Fruit fly (Drosophila melanogaster) whole organism, wandering third instar larva: ENCODE data around the gene Adi1.

ENCODE experiments used
- Abd-B ChIP-seq: fragments of >200 bp; optimal IDR thresholded peaks from 2 replicates; lab custom pipeline; 2017; ENCODE audit warnings: missing biosample characterization, missing genetic modification characterization
- CG32264 ChIP-seq: fragments of 200-800 bp; sonication (Bioruptor generic); optimal IDR thresholded peaks from 2 replicates; lab custom pipeline; 2016; ENCODE audit warnings: missing biosample characterization, missing genetic modification characterization
- CG9705 ChIP-seq: fragments of 200-800 bp; sonication (Bioruptor generic); optimal IDR thresholded peaks from 2 replicates; lab custom pipeline; 2018; ENCODE audit warnings: missing biosample characterization, mild to moderate bottlenecking, missing genetic modification characterization
- CrebA ChIP-seq: fragments of 200-800 bp; sonication (Bioruptor generic); optimal IDR thresholded peaks from 2 replicates; lab custom pipeline; 2016; ENCODE audit warnings: missing biosample characterization, mild to moderate bottlenecking, missing genetic modification characterization, borderline replicate concordance
- Dfd ChIP-seq: fragments of >200 bp; optimal IDR thresholded peaks from 2 replicates; lab custom pipeline; 2017; ENCODE audit warnings: missing biosample characterization, missing genetic modification characterization
- Dif ChIP-seq: fragments of 200-275, 200-300 bp; sonication (Bioruptor generic); optimal IDR thresholded peaks from 2 replicates; lab custom pipeline; 2018; ENCODE audit warnings: missing biosample characterization, missing genetic modification characterization; ENCODE audit not compliant: partially characterized antibody
- GATAd ChIP-seq: sonication (Bioruptor generic); optimal IDR thresholded peaks from 2 replicates; lab custom pipeline; 2016; ENCODE audit warnings: missing biosample characterization, missing genetic modification characterization
- HLH106 ChIP-seq: fragments of 200-800 bp; optimal IDR thresholded peaks from 3 replicates; lab custom pipeline; 2019; ENCODE audit warnings: missing biosample characterization, mild to moderate bottlenecking, missing genetic modification characterization, moderate library complexity
- Hnf4 ChIP-seq: fragments of 200-800 bp; sonication (Bioruptor generic); optimal IDR thresholded peaks from 2 replicates; lab custom pipeline; 2016; ENCODE audit warnings: missing biosample characterization, mild to moderate bottlenecking, missing genetic modification characterization
- Hr78 ChIP-seq: fragments of >200 bp; optimal IDR thresholded peaks from 2 replicates; lab custom pipeline; 2017; ENCODE audit warnings: missing biosample characterization, missing genetic modification characterization
- Hr83 ChIP-seq: fragments of 200-300 bp; sonication (Bioruptor generic); optimal IDR thresholded peaks from 2 replicates; lab custom pipeline; 2016; ENCODE audit warnings: missing biosample characterization, mild to moderate bottlenecking, missing genetic modification characterization, moderate library complexity; ENCODE audit not compliant: poor library complexity, severe bottlenecking
- Jra ChIP-seq: sonication (Bioruptor generic); optimal IDR thresholded peaks from 2 replicates; lab custom pipeline; 2016; ENCODE audit warnings: missing biosample characterization, missing genetic modification characterization
- Mio ChIP-seq: sonication (Bioruptor generic); optimal IDR thresholded peaks from 2 replicates; lab custom pipeline; 2016; ENCODE audit warnings: missing biosample characterization, missing genetic modification characterization
- Myc ChIP-seq: fragments of >200 bp; optimal IDR thresholded peaks from 2 replicates; lab custom pipeline; 2017
- N ChIP-seq: fragments of >200 bp; optimal IDR thresholded peaks from 2 replicates; lab custom pipeline; 2018; ENCODE audit warnings: missing biosample characterization, missing external identifiers, missing genetic modification characterization
- OdsH ChIP-seq: fragments of 200-800 bp; sonication (Bioruptor generic); optimal IDR thresholded peaks from 2 replicates; lab custom pipeline; 2016; ENCODE audit warnings: missing biosample characterization, mild to moderate bottlenecking, missing genetic modification characterization
- Rel ChIP-seq, 2 experiments: fragments of 200-800 bp; sonication (Bioruptor generic) in 1 of 2; optimal IDR thresholded peaks; 2 replicates in 1 of 2; 3 replicates in 1 of 2; lab custom pipeline; 2016 to 2019; ENCODE audit warnings: mild to moderate bottlenecking in 2 of 2, missing biosample characterization in 2 of 2, missing genetic modification characterization in 2 of 2, moderate library complexity in 1 of 2
- Sp1 ChIP-seq: fragments of 200-800 bp; sonication (Bioruptor generic); optimal IDR thresholded peaks from 3 replicates; lab custom pipeline; 2019; ENCODE audit warnings: missing biosample characterization, mild to moderate bottlenecking, missing genetic modification characterization, moderate library complexity
- Vsx2 ChIP-seq: fragments of 200-300, 225-300 bp; sonication (Bioruptor generic); optimal IDR thresholded peaks from 2 replicates; lab custom pipeline; 2018; ENCODE audit warnings: missing biosample characterization, missing genetic modification characterization; ENCODE audit not compliant: partially characterized antibody
- br ChIP-seq: fragments of 200-800 bp; sonication (Bioruptor generic); optimal IDR thresholded peaks from 2 replicates; lab custom pipeline; 2016; ENCODE audit warnings: missing biosample characterization, missing genetic modification characterization
- brk ChIP-seq: fragments of 200-800 bp; sonication (Bioruptor generic); optimal IDR thresholded peaks from 2 replicates; lab custom pipeline; 2016; ENCODE audit warnings: missing biosample characterization, mild to moderate bottlenecking, missing genetic modification characterization
- dl ChIP-seq, 2 experiments: fragments of 175-275, 200-275 bp in 1 of 2; fragments of 200-275 bp in 1 of 2; sonication (Bioruptor generic); optimal IDR thresholded peaks; lab custom pipeline; 2018; ENCODE audit warnings: mild to moderate bottlenecking in 2 of 2, missing biosample characterization in 2 of 2, missing genetic modification characterization in 2 of 2, moderate library complexity in 2 of 2; ENCODE audit not compliant: partially characterized antibody in 2 of 2, insufficient read depth in 1 of 2
- dmrt93B ChIP-seq: fragments of 200-800 bp; sonication (Bioruptor generic); optimal IDR thresholded peaks from 2 replicates; lab custom pipeline; 2018; ENCODE audit warnings: missing biosample characterization, mild to moderate bottlenecking, missing genetic modification characterization
- dsf ChIP-seq: sonication (Bioruptor generic); optimal IDR thresholded peaks from 2 replicates; lab custom pipeline; 2016; ENCODE audit warnings: missing biosample characterization, missing genetic modification characterization, borderline replicate concordance
- ey ChIP-seq: fragments of 200-800 bp; sonication (Bioruptor generic); optimal IDR thresholded peaks from 2 replicates; lab custom pipeline; 2016; ENCODE audit warnings: missing biosample characterization, missing genetic modification characterization
- foxo ChIP-seq, 2 experiments: fragments of 200-800 bp; sonication (Bioruptor generic); optimal IDR thresholded peaks; 2 replicates in 1 of 2; 3 replicates in 1 of 2; lab custom pipeline; 2016 to 2017; ENCODE audit warnings: missing biosample characterization in 2 of 2, missing genetic modification characterization in 2 of 2
- fru ChIP-seq: fragments of 200-800 bp; sonication (Bioruptor generic); optimal IDR thresholded peaks from 3 replicates; lab custom pipeline; 2016; ENCODE audit warnings: missing biosample characterization, mild to moderate bottlenecking, missing genetic modification characterization
- h ChIP-seq: fragments of 200-800 bp; sonication (Bioruptor generic); optimal IDR thresholded peaks from 3 replicates; lab custom pipeline; 2016; ENCODE audit warnings: missing biosample characterization, mild to moderate bottlenecking, missing genetic modification characterization
- jim ChIP-seq: fragments of 175-275, 200-325 bp; sonication (Bioruptor generic); optimal IDR thresholded peaks from 2 replicates; lab custom pipeline; 2016; ENCODE audit warnings: missing biosample characterization, mild to moderate bottlenecking, missing genetic modification characterization
- lola ChIP-seq: fragments of >200 bp; optimal IDR thresholded peaks from 2 replicates; lab custom pipeline; 2017; ENCODE audit warnings: missing biosample characterization, missing genetic modification characterization
- pan ChIP-seq: fragments of >200 bp; optimal IDR thresholded peaks from 2 replicates; lab custom pipeline; 2017
- psq ChIP-seq: fragments of 200-800 bp; sonication (Bioruptor generic); optimal IDR thresholded peaks from 3 replicates; lab custom pipeline; 2017; ENCODE audit warnings: missing biosample characterization, mild to moderate bottlenecking, missing genetic modification characterization, moderate library complexity
- rgr ChIP-seq: fragments of 200-800 bp; sonication (Bioruptor generic); optimal IDR thresholded peaks from 3 replicates; lab custom pipeline; 2016; ENCODE audit warnings: missing biosample characterization, mild to moderate bottlenecking, missing genetic modification characterization
- sage ChIP-seq: fragments of 200-800 bp; sonication (Bioruptor generic); optimal IDR thresholded peaks from 2 replicates; lab custom pipeline; 2016; ENCODE audit warnings: missing biosample characterization, mild to moderate bottlenecking, missing genetic modification characterization
- sv ChIP-seq: fragments of 200-800 bp; sonication (Bioruptor generic); optimal IDR thresholded peaks from 3 replicates; lab custom pipeline; 2016; ENCODE audit warnings: missing biosample characterization, missing genetic modification characterization
- tai ChIP-seq: sonication (Bioruptor generic); optimal IDR thresholded peaks from 2 replicates; lab custom pipeline; 2016; ENCODE audit warnings: missing biosample characterization, missing genetic modification characterization
- usp ChIP-seq: fragments of >200 bp; optimal IDR thresholded peaks from 2 replicates; lab custom pipeline; 2017; ENCODE audit warnings: missing biosample characterization, missing genetic modification characterization
- woc ChIP-seq: sonication (Bioruptor generic); optimal IDR thresholded peaks from 2 replicates; lab custom pipeline; 2016; ENCODE audit warnings: missing biosample characterization, mild to moderate bottlenecking, missing genetic modification characterization

Adi1 gene

dm6 chr3L:10682725-10683367 is 19.7 kb downstream of the Adi1 start:
- TF ChIP-seq HLH106 (peak; percentile 97), psq (GFP tag; lab: Kevin White, UChicago) (peak; percentile 97), foxo (GFP tag; optimal IDR thresholded peaks at IDR 0.05; lab: Kevin White, UChicago) (peak; percentile 27 to 98), OdsH (GFP tag; lab: Kevin White, UChicago) (peak; percentile 98), Rel (GFP tag; optimal IDR thresholded peaks at IDR 0.05; lab: Kevin White, UChicago) (peak; percentile 86), Rel (tag; optimal IDR thresholded peaks at IDR 0.05; lab: Kevin White, UChicago) (peak; percentile 76), Jra (GFP tag; lab: Kevin White, UChicago) (peak; percentile 72), sv (GFP tag; lab: Kevin White, UChicago) (peak; percentile 98), h (GFP tag; lab: Kevin White, UChicago) (peak; percentile 96), Vsx2 (GFP tag; lab: Kevin White, UChicago) (no peak), Abd-B (GFP tag; lab: Kevin White, UChicago) (no peak), lola (GFP tag; lab: Kevin White, UChicago) (no peak), fru (peak; percentile 94), rgr (GFP tag; lab: Kevin White, UChicago) (peak; percentile 96), Hr78 (no peak), N (GFP tag; lab: Kevin White, UChicago) (no peak), Mio (GFP tag; lab: Kevin White, UChicago) (peak; percentile 39), ey (GFP tag; lab: Kevin White, UChicago) (peak; percentile 91), dmrt93B (GFP tag; lab: Kevin White, UChicago) (peak; percentile 97), usp (GFP tag; lab: Kevin White, UChicago) (no peak), Hr83 (peak; percentile 96), woc (peak; percentile 91), CG32264 (peak; percentile 51), tai (GFP tag; lab: Kevin White, UChicago) (peak; percentile 68), Myc (lab: Kevin White, UChicago) (no peak), Dfd (peak; percentile 97), Dif (GFP tag; lab: Kevin White, UChicago) (peak; percentile 64), Hnf4 (GFP tag; lab: Kevin White, UChicago) (peak; percentile 81), Sp1 (GFP tag; lab: Kevin White, UChicago) (peak; percentile 98), brk (peak; percentile 91), GATAd (GFP tag; lab: Kevin White, UChicago) (peak; percentile 68), jim (peak; percentile 93), pan (no peak), sage (peak; percentile 86), dl (GFP tag; optimal IDR thresholded peaks at IDR 0.05; lab: Kevin White, UChicago; ENCODE audit: insufficient read depth in 1 of 2, partially characterized antibody in 2 of 2) (peak in 1 of 2 experiments; percentile 0), CrebA (GFP tag; lab: Kevin White, UChicago) (no peak), CG9705 (peak; percentile 93), dsf (GFP tag; lab: Kevin White, UChicago) (peak; percentile 72), br (GFP tag; lab: Kevin White, UChicago) (peak; percentile 87)

DNA sequence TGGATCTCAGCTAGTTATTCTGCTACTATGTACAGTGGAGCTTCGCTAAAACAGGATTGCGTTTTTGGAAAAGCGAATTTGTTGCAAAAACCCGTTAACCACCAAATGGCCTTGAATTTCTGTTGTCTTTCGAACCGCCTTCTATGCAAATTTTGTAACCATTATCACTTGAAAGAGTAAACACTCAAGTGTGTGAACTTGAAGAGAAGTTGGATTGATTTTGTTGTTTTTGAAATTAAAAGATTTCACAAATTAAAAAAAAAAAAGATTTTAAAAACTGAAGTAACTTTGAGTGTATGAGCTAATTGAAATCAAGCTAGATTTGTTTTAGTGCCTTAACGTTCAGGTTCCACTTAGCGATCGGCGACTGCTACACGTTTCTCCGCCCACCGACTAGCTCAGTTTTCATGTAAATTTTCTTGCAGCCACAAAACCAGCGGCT is 20.7 kb downstream of the Adi1 start:
- TF ChIP-seq Mio (GFP tag; lab: Kevin White, UChicago), result no peak
- TF ChIP-seq Jra (GFP tag; lab: Kevin White, UChicago), result no peak
- TF ChIP-seq ey (GFP tag; lab: Kevin White, UChicago), result peak; percentile 31
- TF ChIP-seq woc, result peak; percentile 13
- TF ChIP-seq Hr83, result no peak
- no peak for TF ChIP-seq Abd-B (GFP tag; lab: Kevin White, UChicago)
- no peak for TF ChIP-seq lola (GFP tag; lab: Kevin White, UChicago)
- no peak for TF ChIP-seq CrebA (GFP tag; lab: Kevin White, UChicago)
- TF ChIP-seq Dif (GFP tag; lab: Kevin White, UChicago), result no peak
- no peak for TF ChIP-seq Vsx2 (GFP tag; lab: Kevin White, UChicago)
- TF ChIP-seq dmrt93B (GFP tag; lab: Kevin White, UChicago), result no peak
- no peak for TF ChIP-seq Sp1 (GFP tag; lab: Kevin White, UChicago)
- TF ChIP-seq h (GFP tag; lab: Kevin White, UChicago), result peak; percentile 36
- TF ChIP-seq GATAd (GFP tag; lab: Kevin White, UChicago), result no peak
- no peak for TF ChIP-seq OdsH (GFP tag; lab: Kevin White, UChicago)
- TF ChIP-seq rgr (GFP tag; lab: Kevin White, UChicago), result peak; percentile 14
- no peak for TF ChIP-seq dl (GFP tag; optimal IDR thresholded peaks at IDR 0.05; lab: Kevin White, UChicago; ENCODE audit: insufficient read depth in 1 of 2, partially characterized antibody in 2 of 2)
- peak; percentile 21 for TF ChIP-seq fru
- peak; percentile 59 for TF ChIP-seq HLH106
- TF ChIP-seq CG9705, result peak; percentile 17
- peak; percentile 45 for TF ChIP-seq br (GFP tag; lab: Kevin White, UChicago)
- no peak for TF ChIP-seq Rel (GFP tag; optimal IDR thresholded peaks at IDR 0.05; lab: Kevin White, UChicago)
- TF ChIP-seq Rel (tag; optimal IDR thresholded peaks at IDR 0.05; lab: Kevin White, UChicago), result no peak
- TF ChIP-seq sage, result no peak
- TF ChIP-seq Hr78, result no peak
- TF ChIP-seq tai (GFP tag; lab: Kevin White, UChicago), result no peak
- no peak for TF ChIP-seq dsf (GFP tag; lab: Kevin White, UChicago)
- no peak for TF ChIP-seq Dfd
- peak in 1 of 2 experiments; percentile 51 for TF ChIP-seq foxo (GFP tag; optimal IDR thresholded peaks at IDR 0.05; lab: Kevin White, UChicago)
- no peak for TF ChIP-seq CG32264
- TF ChIP-seq Hnf4 (GFP tag; lab: Kevin White, UChicago), result peak; percentile 3
- TF ChIP-seq sv (GFP tag; lab: Kevin White, UChicago), result no peak
- no peak for TF ChIP-seq jim
- no peak for TF ChIP-seq pan
- no peak for TF ChIP-seq psq (GFP tag; lab: Kevin White, UChicago)
- no peak for TF ChIP-seq N (GFP tag; lab: Kevin White, UChicago)
- TF ChIP-seq brk, result no peak
- TF ChIP-seq usp (GFP tag; lab: Kevin White, UChicago), result no peak
- TF ChIP-seq Myc (lab: Kevin White, UChicago), result no peak
- TF ChIP-seq, all 38 proteins: peak for 10
